Fruit fly (Drosophila melanogaster): Measurements from ENCODE around the gene Noc1.
A peak's percentile ranks its signal among the peaks of the same experiment; 100 is the strongest.

dm6 chr3L:11113198-11114197 lies 38.9 kb downstream of the Noc1 start, which contains the start of gene Sod1:
- no peak; the same call in 1 of the 2 replicates for TF ChIP-seq Gug (GFP tag; IDR thresholded peaks at IDR 0.05)
- no peak for TF ChIP-seq CG8319 (GFP tag; optimal IDR thresholded peaks at IDR 0.05)
- TF ChIP-seq achi (GFP tag; optimal IDR thresholded peaks at IDR 0.05), result peak; percentile 25
- no peak for TF ChIP-seq CG32006 (GFP tag; optimal IDR thresholded peaks at IDR 0.05)
- no peak; the same call in 2 of the 3 replicates for TF ChIP-seq eg (GFP tag; IDR thresholded peaks at IDR 0.05)

All from whole organism, prepupa.